Fruit fly (Drosophila melanogaster): ENCODE data around the gene CG33645.

DNA sequence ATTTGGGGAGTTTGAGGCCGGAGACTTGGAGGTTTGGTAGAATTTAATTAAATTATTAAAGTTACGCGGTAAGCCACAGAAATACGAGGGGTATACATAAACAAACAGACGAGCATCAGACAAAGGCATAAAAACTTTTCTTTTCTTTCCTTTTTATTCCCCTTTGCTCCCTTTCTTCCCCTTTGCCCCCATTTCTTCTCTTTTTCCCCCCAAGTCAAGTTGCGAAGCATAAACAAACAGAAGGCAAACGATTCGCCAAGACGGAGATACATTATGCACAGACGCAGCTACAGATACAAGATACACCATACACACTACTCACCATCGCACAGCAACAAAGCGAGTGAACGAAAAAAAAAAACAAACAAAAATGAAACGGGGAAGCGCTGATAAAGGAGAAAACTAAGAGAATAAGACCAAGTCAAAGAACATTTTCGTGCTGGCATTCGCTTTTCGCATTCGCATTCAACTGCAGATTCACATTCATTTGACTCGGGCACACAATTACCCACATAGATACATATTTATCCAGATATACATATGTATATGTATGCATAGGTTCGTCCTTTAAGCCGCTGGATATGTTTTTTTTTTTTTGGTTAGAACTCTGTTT, 22.0 kb downstream of the CG33645 start:
- no peak for TF ChIP-seq CTCF (optimal IDR thresholded peaks at IDR 0.05)
- no peak for TF ChIP-seq CG8478 (optimal IDR thresholded peaks at IDR 0.05)

All from S2 (cell line).